Fruit fly (Drosophila melanogaster) whole organism, embryonic: ENCODE data around the gene Ttc19.
A peak's percentile ranks its signal among the peaks of the same experiment; 100 is the strongest.

Experiments used
- Adf1 ChIP-seq: fragments of 200-800 bp; sonication (Bioruptor generic); IDR thresholded peaks from 2 replicates; pipeline ENCODE4 v1.3.6; 2022; ENCODE audit warnings: missing biosample characterization, missing genetic modification characterization
- B-H2 ChIP-seq: fragments of 200-800 bp; sonication (Bioruptor generic); optimal IDR thresholded peaks from 2 replicates; lab custom pipeline; 2018; ENCODE audit warnings: missing biosample characterization, mild to moderate bottlenecking, missing genetic modification characterization
- C15 ChIP-seq: fragments of 200-800 bp; sonication (Bioruptor generic); IDR thresholded peaks from 3 replicates; pipeline ENCODE4 v1.3.6; 2022; ENCODE audit warnings: missing biosample characterization, missing genetic modification characterization
- CG10565 ChIP-seq: fragments of 200-800 bp; sonication (Bioruptor generic); optimal IDR thresholded peaks from 3 replicates; lab custom pipeline; 2016; ENCODE audit warnings: missing biosample characterization, mild to moderate bottlenecking, missing genetic modification characterization
- CG11723 ChIP-seq: fragments of 200-800 bp; sonication (Bioruptor generic); optimal IDR thresholded peaks from 2 replicates; lab custom pipeline; 2017; ENCODE audit warnings: missing biosample characterization, mild to moderate bottlenecking, missing genetic modification characterization
- CG12236 ChIP-seq: fragments of 200-800 bp; sonication (Bioruptor generic); optimal IDR thresholded peaks from 2 replicates; lab custom pipeline; 2016; ENCODE audit warnings: missing biosample characterization, missing genetic modification characterization
- CG14667 ChIP-seq: fragments of 200-800 bp; sonication (Bioruptor generic); IDR thresholded peaks from 2 replicates; pipeline ENCODE4 v1.3.6; 2022; ENCODE audit warnings: missing biosample characterization, missing genetic modification characterization
- CG1529 ChIP-seq: fragments of 200-800 bp; sonication (Bioruptor generic); optimal IDR thresholded peaks from 3 replicates; lab custom pipeline; 2018; ENCODE audit warnings: missing biosample characterization, missing genetic modification characterization
- CG4360 ChIP-seq: fragments of 200-800 bp; sonication (Bioruptor generic); IDR thresholded peaks from 2 replicates; pipeline ENCODE4 v1.3.6; 2022; ENCODE audit warnings: missing biosample characterization, missing genetic modification characterization
- CG4404 ChIP-seq: fragments of 200-800 bp; sonication (Bioruptor generic); IDR thresholded peaks from 2 replicates; pipeline ENCODE4 v1.3.6; 2022; ENCODE audit warnings: missing biosample characterization, missing genetic modification characterization
- CG6683 ChIP-seq: fragments of 200-800 bp; sonication (Bioruptor generic); optimal IDR thresholded peaks from 2 replicates; lab custom pipeline; 2017; ENCODE audit warnings: missing biosample characterization, mild to moderate bottlenecking, missing genetic modification characterization, missing genetic modification reagents
- CG8290 ChIP-seq, 3 experiments: fragments of 200-800 bp; sonication (Bioruptor generic); optimal IDR thresholded peaks; 2 replicates each; lab custom pipeline; 2016 to 2019; ENCODE audit warnings: missing biosample characterization in 3 of 3, missing genetic modification characterization in 3 of 3, mild to moderate bottlenecking in 2 of 3, moderate library complexity in 1 of 3
- Camta ChIP-seq: fragments of 200-800 bp; sonication (Bioruptor generic); optimal IDR thresholded peaks from 2 replicates; lab custom pipeline; 2016; ENCODE audit warnings: missing biosample characterization, missing genetic modification characterization
- Dfd ChIP-seq, 2 experiments: fragments of >200 bp; optimal IDR thresholded peaks; 2 replicates each; lab custom pipeline; 2017; ENCODE audit warnings: missing biosample characterization in 2 of 2, missing genetic modification characterization in 2 of 2
- Nf-YB ChIP-seq: fragments of 200-800 bp; sonication (Bioruptor generic); optimal IDR thresholded peaks from 3 replicates; lab custom pipeline; 2019; ENCODE audit warnings: missing biosample characterization, mild to moderate bottlenecking, missing genetic modification characterization, moderate library complexity
- Oaz ChIP-seq: fragments of 200-800 bp; sonication (Bioruptor generic); IDR thresholded peaks from 2 replicates; pipeline ENCODE4 v1.3.6; 2022; ENCODE audit warnings: missing biosample characterization, missing genetic modification characterization
- Spps ChIP-seq: fragments of 200-800 bp; sonication (Bioruptor generic); optimal IDR thresholded peaks from 2 replicates; lab custom pipeline; 2018; ENCODE audit warnings: missing biosample characterization, mild to moderate bottlenecking, missing genetic modification characterization
- al ChIP-seq: fragments of 200-800 bp; sonication (Bioruptor generic); IDR thresholded peaks from 2 replicates; pipeline ENCODE4 v1.3.6; 2022; ENCODE audit warnings: missing biosample characterization, missing genetic modification characterization
- ap ChIP-seq: fragments of 200-800 bp; sonication (Bioruptor generic); IDR thresholded peaks from 2 replicates; pipeline ENCODE4 v1.3.6; 2022; ENCODE audit warnings: missing biosample characterization, missing genetic modification characterization
- ato ChIP-seq: fragments of 200-800 bp; sonication (Bioruptor generic); IDR thresholded peaks from 2 replicates; pipeline ENCODE4 v1.3.6; 2022; ENCODE audit warnings: missing biosample characterization, missing genetic modification characterization; ENCODE audit not compliant: partially characterized antibody
- bcd ChIP-seq: fragments of 200-800 bp; sonication (Bioruptor generic); optimal IDR thresholded peaks from 2 replicates; lab custom pipeline; 2017; ENCODE audit warnings: missing biosample characterization, mild to moderate bottlenecking, missing genetic modification characterization
- bsh ChIP-seq, 2 experiments: fragments of 200-800 bp; sonication (Bioruptor generic); optimal IDR thresholded peaks; 2 replicates each; lab custom pipeline; 2017 to 2018; ENCODE audit warnings: mild to moderate bottlenecking in 2 of 2, missing biosample characterization in 2 of 2, missing genetic modification characterization in 2 of 2, moderate library complexity in 1 of 2
- cato ChIP-seq: fragments of 200-800 bp; sonication (Bioruptor generic); optimal IDR thresholded peaks from 2 replicates; lab custom pipeline; 2016; ENCODE audit warnings: missing biosample characterization, missing genetic modification characterization, borderline replicate concordance
- chif ChIP-seq, 2 experiments: fragments of 200-800 bp; sonication (Bioruptor generic); optimal IDR thresholded peaks; 3 replicates each; lab custom pipeline; 2016; ENCODE audit warnings: missing biosample characterization in 2 of 2, missing genetic modification characterization in 2 of 2
- chn ChIP-seq: fragments of 200-800 bp; sonication (Bioruptor generic); optimal IDR thresholded peaks from 2 replicates; lab custom pipeline; 2016; ENCODE audit warnings: missing biosample characterization, missing genetic modification characterization
- croc ChIP-seq: fragments of 200-800 bp; sonication (Bioruptor generic); conservative IDR thresholded peaks from 3 replicates; pipeline ENCODE4 v1.3.6; 2022; ENCODE audit warnings: missing biosample characterization, missing genetic modification characterization
- crp ChIP-seq, 2 experiments: fragments of 200-800 bp; sonication (Bioruptor generic); optimal IDR thresholded peaks; 2 replicates in 1 of 2; 3 replicates in 1 of 2; lab custom pipeline; 2017; ENCODE audit warnings: missing biosample characterization in 2 of 2, missing genetic modification characterization in 2 of 2, mild to moderate bottlenecking in 1 of 2, moderate library complexity in 1 of 2
- ems ChIP-seq: fragments of 200-800 bp; sonication (Bioruptor generic); optimal IDR thresholded peaks from 3 replicates; lab custom pipeline; 2016; ENCODE audit warnings: missing biosample characterization, missing genetic modification characterization
- fd102C ChIP-seq: fragments of 200-800 bp; sonication (Bioruptor generic); optimal IDR thresholded peaks from 2 replicates; lab custom pipeline; 2018; ENCODE audit warnings: missing biosample characterization, mild to moderate bottlenecking, missing genetic modification characterization, moderate library complexity
- gro ChIP-seq: fragments of 200-800 bp; sonication (Bioruptor generic); optimal IDR thresholded peaks from 2 replicates; lab custom pipeline; 2016; ENCODE audit warnings: missing biosample characterization, missing genetic modification characterization
- hb ChIP-seq: fragments of 200-800 bp; sonication (Bioruptor generic); IDR thresholded peaks from 3 replicates; pipeline ENCODE4 v1.3.6; 2022; ENCODE audit warnings: missing biosample characterization, missing genetic modification characterization; ENCODE audit not compliant: partially characterized antibody
- hbn ChIP-seq: fragments of 200-800 bp; sonication (Bioruptor generic); IDR thresholded peaks from 2 replicates; pipeline ENCODE4 v1.3.6; 2022; ENCODE audit warnings: missing biosample characterization, missing genetic modification characterization; ENCODE audit not compliant: partially characterized antibody
- insv ChIP-seq, 2 experiments: fragments of 200-800 bp; sonication (Bioruptor generic); optimal IDR thresholded peaks; 3 replicates each; lab custom pipeline; 2016 to 2018; ENCODE audit warnings: missing biosample characterization in 2 of 2, missing genetic modification characterization in 2 of 2
- inv ChIP-seq: fragments of 200-800 bp; sonication (Bioruptor generic); IDR thresholded peaks from 2 replicates; pipeline ENCODE4 v1.3.6; 2022; ENCODE audit warnings: missing biosample characterization, missing genetic modification characterization; ENCODE audit not compliant: partially characterized antibody
- lab ChIP-seq: fragments of 200-800 bp; sonication (Bioruptor generic); optimal IDR thresholded peaks from 3 replicates; lab custom pipeline; 2017; ENCODE audit warnings: missing biosample characterization, missing genetic modification characterization, mild to moderate bottlenecking, moderate library complexity, missing genetic modification reagents
- nmo ChIP-seq: fragments of 200-800 bp; sonication (Bioruptor generic); optimal IDR thresholded peaks from 2 replicates; lab custom pipeline; 2018; ENCODE audit warnings: missing biosample characterization, mild to moderate bottlenecking, missing genetic modification characterization, moderate library complexity
- pho ChIP-seq: fragments of 200-800 bp; sonication (Bioruptor generic); optimal IDR thresholded peaks from 2 replicates; lab custom pipeline; 2016; ENCODE audit warnings: missing biosample characterization, missing genetic modification characterization
- pita ChIP-seq: fragments of 200-800 bp; sonication (Bioruptor generic); optimal IDR thresholded peaks from 2 replicates; lab custom pipeline; 2017; ENCODE audit warnings: missing biosample characterization, mild to moderate bottlenecking, missing genetic modification characterization
- pnt ChIP-seq: fragments of 200-800 bp; sonication (Bioruptor generic); optimal IDR thresholded peaks from 3 replicates; lab custom pipeline; 2016; ENCODE audit warnings: missing biosample characterization, missing genetic modification characterization
- sc ChIP-seq, 3 experiments: fragments of >200 bp in 2 of 3; fragments of 200-800 bp in 1 of 3; sonication (Bioruptor generic) in 1 of 3; optimal IDR thresholded peaks; 2 replicates in 2 of 3; 3 replicates in 1 of 3; lab custom pipeline; 2017; ENCODE audit warnings: mild to moderate bottlenecking in 1 of 3, missing biosample characterization in 1 of 3, missing genetic modification characterization in 1 of 3, missing genetic modification reagents in 1 of 3
- schlank ChIP-seq: fragments of 200-800 bp; sonication (Bioruptor generic); optimal IDR thresholded peaks from 2 replicates; lab custom pipeline; 2018; ENCODE audit warnings: missing biosample characterization, mild to moderate bottlenecking, missing genetic modification characterization
- sim ChIP-seq: fragments of 200-800 bp; sonication (Bioruptor generic); IDR thresholded peaks from 2 replicates; pipeline ENCODE4 v1.3.6; 2022; ENCODE audit warnings: missing biosample characterization, missing genetic modification characterization
- sisA ChIP-seq: fragments of 200-800 bp; sonication (Bioruptor generic); IDR thresholded peaks from 2 replicates; pipeline ENCODE4 v1.3.6; 2022; ENCODE audit warnings: missing biosample characterization, missing genetic modification characterization
- sob ChIP-seq: fragments of 200-800 bp; sonication (Bioruptor generic); IDR thresholded peaks from 2 replicates; pipeline ENCODE4 v1.3.6; 2022; ENCODE audit warnings: missing biosample characterization, missing genetic modification characterization
- tup ChIP-seq: fragments of 200-800 bp; sonication (Bioruptor generic); optimal IDR thresholded peaks from 2 replicates; lab custom pipeline; 2016; ENCODE audit warnings: missing biosample characterization, mild to moderate bottlenecking, missing genetic modification characterization, moderate library complexity
- tx ChIP-seq: fragments of 200-800 bp; sonication (Bioruptor generic); optimal IDR thresholded peaks from 2 replicates; lab custom pipeline; 2016; ENCODE audit warnings: missing biosample characterization, missing genetic modification characterization
- usp ChIP-seq: fragments of >200 bp; optimal IDR thresholded peaks from 2 replicates; lab custom pipeline; 2017; ENCODE audit warnings: missing biosample characterization, missing genetic modification characterization
- zfh1 ChIP-seq: fragments of 200-800 bp; sonication (Bioruptor generic); IDR thresholded peaks from 3 replicates; pipeline ENCODE4 v1.3.6; 2022; ENCODE audit warnings: missing biosample characterization, missing genetic modification characterization

Ttc19 gene

dm6 chr2L:19051534-19052100 lies 6.7 kb upstream of the Ttc19 start, which contains the start of gene Rpn3 (continued):
- TF ChIP-seq CG1529 (GFP tag; lab: Kevin White, UChicago) (peak; percentile 37), CG14667 (GFP tag; lab: Robert Waterston, UW) (peak; percentile 78), pho (peak; percentile 82), Camta (GFP tag; lab: Kevin White, UChicago) (peak; percentile 74), pita (GFP tag; lab: Kevin White, UChicago) (no peak), hbn (peak; percentile 64)

DNA sequence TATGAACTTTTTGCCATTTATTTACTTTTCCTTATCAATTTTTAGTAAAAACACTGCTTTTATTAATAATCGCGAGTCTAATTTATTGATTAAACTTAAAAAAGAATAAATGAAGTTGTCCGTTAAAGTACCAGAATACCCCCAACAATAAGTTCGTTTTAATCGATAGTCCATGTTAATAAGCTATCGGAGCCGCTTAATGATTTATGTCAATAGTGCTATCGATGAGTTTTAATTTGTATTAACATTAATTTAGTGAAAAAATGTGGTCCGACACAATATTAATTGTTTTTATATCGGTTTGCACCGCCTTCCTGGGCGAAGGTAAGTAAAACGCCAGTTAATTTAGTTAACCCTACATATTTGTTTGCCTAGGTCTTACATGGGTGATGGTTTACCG lies 4.0 kb upstream of the Ttc19 start, which contains the start of gene CG10470:
TSS of gene CG10470 (plus strand) at position 165 of the 400 bp plus-strand sequence.
- TF ChIP-seq inv (GFP tag; lab: Robert Waterston, UW) (peak; percentile 72), crp (GFP tag; optimal IDR thresholded peaks at IDR 0.05; lab: Kevin White, UChicago) (no peak), ems (no peak), tup (no peak), usp (GFP tag; lab: Kevin White, UChicago) (no peak), Dfd (GFP tag; optimal IDR thresholded peaks at IDR 0.05; lab: Kevin White, UChicago) (no peak), CG11723 (GFP tag; lab: Kevin White, UChicago) (no peak), pnt (no peak), bcd (GFP tag; lab: Kevin White, UChicago) (no peak), sim (GFP tag; lab: Robert Waterston, UW) (no peak), Oaz (GFP tag; lab: Robert Waterston, UW) (no peak), chn (no peak), Spps (no peak), schlank (no peak), Adf1 (no peak), B-H2 (GFP tag; lab: Kevin White, UChicago) (no peak), Nf-YB (GFP tag; lab: Kevin White, UChicago) (no peak), fd102C (GFP tag; lab: Kevin White, UChicago) (no peak), croc (GFP tag; lab: Robert Waterston, UW) (no peak), CG4360 (GFP tag; lab: Robert Waterston, UW) (no peak), sisA (no peak), sc (optimal IDR thresholded peaks at IDR 0.05; lab: Kevin White, UChicago) (no peak), sc (GFP tag; optimal IDR thresholded peaks at IDR 0.05; lab: Kevin White, UChicago) (no peak), ato (peak; percentile 71), gro (no peak), CG10565 (GFP tag; lab: Kevin White, UChicago) (no peak), sob (no peak), CG12236 (GFP tag; lab: Kevin White, UChicago) (no peak), nmo (GFP tag; lab: Kevin White, UChicago) (peak; percentile 23), lab (GFP tag; lab: Kevin White, UChicago) (no peak), CG4404 (GFP tag; lab: Robert Waterston, UW) (no peak), chif (GFP tag; optimal IDR thresholded peaks at IDR 0.05; lab: Kevin White, UChicago) (no peak), C15 (GFP tag; lab: Robert Waterston, UW) (no peak), ap (GFP tag; lab: Robert Waterston, UW) (no peak), CG8290 (GFP tag; optimal IDR thresholded peaks at IDR 0.05; lab: Kevin White, UChicago) (no peak), CG8290 (tag; optimal IDR thresholded peaks at IDR 0.05; lab: Kevin White, UChicago) (no peak), zfh1 (GFP tag; lab: Robert Waterston, UW) (no peak), cato (no peak), tx (GFP tag; lab: Kevin White, UChicago) (no peak), CG6683 (no peak), hb (GFP tag; lab: Robert Waterston, UW) (peak; percentile 75), insv (GFP tag; optimal IDR thresholded peaks at IDR 0.05; lab: Kevin White, UChicago) (no peak), bsh (GFP tag; optimal IDR thresholded peaks at IDR 0.05; lab: Kevin White, UChicago) (peak in 1 of 2 experiments; percentile 38), al (GFP tag; lab: Robert Waterston, UW) (no peak)
